Worm (Caenorhabditis elegans): ENCODE data around the gene ooc-3.
A peak's percentile ranks its signal among the peaks of the same experiment; 100 is the strongest.

ooc-3 gene

DNA sequence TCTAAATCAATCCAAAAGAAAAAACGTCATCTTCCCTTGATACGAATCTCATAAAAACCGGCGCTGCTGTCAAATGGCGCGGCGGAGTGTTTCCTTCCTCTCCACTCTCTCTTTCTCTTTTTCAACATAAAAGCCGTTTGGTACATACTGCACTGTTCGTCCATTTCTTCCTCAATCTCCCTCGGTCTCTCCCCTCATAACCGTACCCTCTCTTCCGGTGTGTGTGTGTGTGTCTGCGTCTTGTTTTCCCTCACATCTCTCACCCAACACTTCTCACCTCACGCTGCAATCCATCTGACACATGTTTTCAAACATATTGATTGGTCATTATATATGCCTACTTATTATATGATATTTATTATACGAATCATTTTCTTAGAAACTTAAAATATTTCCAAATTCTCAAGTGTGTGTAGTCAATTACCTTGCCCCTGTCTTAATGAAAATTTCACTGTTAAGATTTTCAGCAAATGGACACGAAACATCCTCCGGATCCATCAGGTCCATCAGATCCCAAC is 30.6 kb downstream of the ooc-3 start, which contains the start of the genes aars-1 and rga-1 (continued):
- TF ChIP-seq spr-1 (tag; optimal IDR thresholded peaks at IDR 0.05) (peak; percentile 60), arid-1 (GFP tag; conservative IDR thresholded peaks at IDR 0.05) (0 out of 2 replicates have a peak, but pooled peaks have one; percentile 12), lin-13 (GFP tag; optimal IDR thresholded peaks at IDR 0.05) (peak; percentile 22), hif-1 (tag; optimal IDR thresholded peaks at IDR 0.05) (peak in 1 of 2 experiments; percentile 19), lin-1 (GFP tag; IDR thresholded peaks at IDR 0.05) (peak; percentile 94), pha-4 (GFP tag; IDR thresholded peaks at IDR 0.05) (peak; percentile 65; the same call in 1 of the 2 replicates), pha-4 (tag; optimal IDR thresholded peaks at IDR 0.05) (no peak), tra-1 (GFP tag; IDR thresholded peaks at IDR 0.05) (peak; percentile 46; the same call in 1 of the 2 replicates), nhr-11 (tag; optimal IDR thresholded peaks at IDR 0.05) (no peak), hlh-11 (tag; optimal IDR thresholded peaks at IDR 0.05) (peak; percentile 94), dpl-1 (GFP tag; optimal IDR thresholded peaks at IDR 0.05) (peak; percentile 54), fos-1 (tag; optimal IDR thresholded peaks at IDR 0.05) (no peak), daf-12 (tag; optimal IDR thresholded peaks at IDR 0.05) (no peak), daf-16 (GFP tag; optimal IDR thresholded peaks at IDR 0.05) (peak in 1 of 2 experiments; percentile 3), daf-16 (tag; optimal IDR thresholded peaks at IDR 0.05) (peak; percentile 68), lsy-2 (tag; optimal IDR thresholded peaks at IDR 0.05) (peak in 1 of 2 experiments; percentile 72), dmd-6 (GFP tag; IDR thresholded peaks at IDR 0.05) (peak; percentile 81), hlh-30 (tag; optimal IDR thresholded peaks at IDR 0.05; ENCODE audit: insufficient read depth) (peak; percentile 89), saeg-2 (GFP tag; IDR thresholded peaks at IDR 0.05) (0 out of 2 replicates have a peak, but pooled peaks have one; percentile 23), php-3 (GFP tag; IDR thresholded peaks at IDR 0.05) (peak; percentile 74), Y48G9A.11 (GFP tag; IDR thresholded peaks at IDR 0.05) (no peak), F44E2.7 (GFP tag; IDR thresholded peaks at IDR 0.05) (no peak), pqm-1 (tag; optimal IDR thresholded peaks at IDR 0.05) (peak; percentile 46), nhr-28 (tag; optimal IDR thresholded peaks at IDR 0.05) (peak; percentile 86), zip-2 (tag; optimal IDR thresholded peaks at IDR 0.05) (peak; percentile 54), lin-38 (GFP tag; IDR thresholded peaks at IDR 0.05) (peak; percentile 51), snpc-4 (tag; optimal IDR thresholded peaks at IDR 0.05) (no peak), F26F4.8 (GFP tag; conservative IDR thresholded peaks at IDR 0.05) (no peak), mes-2 (tag; optimal IDR thresholded peaks at IDR 0.05; ENCODE audit: poor library complexity, severe bottlenecking) (peak; percentile 79), aly-2 (tag; optimal IDR thresholded peaks at IDR 0.05) (no peak), mep-1 (tag; optimal IDR thresholded peaks at IDR 0.05) (peak; percentile 67), unc-62 (GFP tag; optimal IDR thresholded peaks at IDR 0.05 in 1 of 2) (peak in 1 of 2 experiments; percentile 97), unc-62 (tag; optimal IDR thresholded peaks at IDR 0.05) (no peak), zfp-3 (GFP tag; conservative IDR thresholded peaks at IDR 0.05) (no peak), D1046.2 (GFP tag; IDR thresholded peaks at IDR 0.05) (no peak), hmg-1.1 (GFP tag; IDR thresholded peaks at IDR 0.05) (peak; percentile 45; the same call in 1 of the 2 replicates), lin-29 (GFP tag; IDR thresholded peaks at IDR 0.05) (no peak), mdl-1 (tag; optimal IDR thresholded peaks at IDR 0.05) (peak in 1 of 2 experiments; percentile 82), aha-1 (tag) (peak; percentile 96), tag-97 (GFP tag; IDR thresholded peaks at IDR 0.05) (no peak), Y75B8A.6 (GFP tag; IDR thresholded peaks at IDR 0.05) (no peak)

ce11 chrII:11463899-11464298 is 31.2 kb downstream of the ooc-3 start:
- TF ChIP-seq zfp-2 (tag; optimal IDR thresholded peaks at IDR 0.05) (no peak), daf-12 (tag; optimal IDR thresholded peaks at IDR 0.05) (no peak), set-16 (GFP tag; IDR thresholded peaks at IDR 0.05) (no peak), aha-1 (tag) (no peak), dmd-8 (GFP tag; IDR thresholded peaks at IDR 0.05) (no peak), mdl-1 (tag; optimal IDR thresholded peaks at IDR 0.05) (no peak), gei-8 (GFP tag; optimal IDR thresholded peaks at IDR 0.05) (no peak), nhr-77 (tag; optimal IDR thresholded peaks at IDR 0.05) (no peak), hif-1 (tag; optimal IDR thresholded peaks at IDR 0.05) (no peak), nhr-10 (tag; optimal IDR thresholded peaks at IDR 0.05) (no peak), attf-4 (tag; optimal IDR thresholded peaks at IDR 0.05) (no peak), zip-2 (tag; optimal IDR thresholded peaks at IDR 0.05) (no peak), nhr-28 (tag; optimal IDR thresholded peaks at IDR 0.05) (no peak), fos-1 (tag; optimal IDR thresholded peaks at IDR 0.05) (no peak), tag-97 (GFP tag; IDR thresholded peaks at IDR 0.05) (no peak), Y75B8A.6 (GFP tag; IDR thresholded peaks at IDR 0.05) (no peak), ztf-11 (tag; optimal IDR thresholded peaks at IDR 0.05) (no peak), unc-130 (GFP tag; optimal IDR thresholded peaks at IDR 0.05) (peak; percentile 5), zag-1 (tag; optimal IDR thresholded peaks at IDR 0.05) (no peak), mes-2 (tag; optimal IDR thresholded peaks at IDR 0.05; ENCODE audit: poor library complexity, severe bottlenecking) (peak; percentile 76), ceh-28 (tag; optimal IDR thresholded peaks at IDR 0.05) (no peak)

Data from whole organism, L4 larva.